Worm (Caenorhabditis elegans): ENCODE measurements around the gene Y43F8B.13.

DNA sequence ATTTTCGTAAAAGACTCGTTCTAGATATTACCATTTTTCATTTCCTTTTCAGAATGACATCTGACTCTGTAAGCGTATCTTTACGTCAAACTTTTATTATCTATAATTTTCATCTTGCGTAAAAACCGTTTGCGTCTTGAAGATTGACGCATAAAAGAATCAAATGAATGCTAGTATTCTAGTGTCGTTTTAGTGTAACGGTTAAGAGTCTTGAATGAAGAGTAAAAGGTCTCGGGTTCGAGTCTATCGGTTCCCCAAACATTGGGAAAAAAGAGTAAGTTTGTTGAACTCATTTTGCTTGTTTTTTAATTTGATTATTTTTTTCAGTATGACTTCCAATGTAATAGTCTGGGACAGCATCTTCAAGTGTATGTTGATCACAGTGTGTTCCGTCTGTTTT, 28.8 kb downstream of the Y43F8B.13 start, which contains the start of gene Y43F8B.17:
- no peak for TF ChIP-seq elt-3 (tag; optimal IDR thresholded peaks at IDR 0.05)
- TF ChIP-seq nhr-76 (tag; optimal IDR thresholded peaks at IDR 0.05): no peak
- no peak for TF ChIP-seq mep-1 (tag; optimal IDR thresholded peaks at IDR 0.05)
- no peak for TF ChIP-seq nhr-28 (tag; optimal IDR thresholded peaks at IDR 0.05)
- TF ChIP-seq unc-39 (tag; optimal IDR thresholded peaks at IDR 0.05): no peak
- TF ChIP-seq sptf-1 (tag; optimal IDR thresholded peaks at IDR 0.05): no peak
- TF ChIP-seq unc-62 (GFP tag; optimal IDR thresholded peaks at IDR 0.05): no peak
- TF ChIP-seq lsy-2 (tag; optimal IDR thresholded peaks at IDR 0.05): no peak
- TF ChIP-seq tbx-8 (GFP tag; optimal IDR thresholded peaks at IDR 0.05): no peak
- no peak for TF ChIP-seq nhr-12 (tag; optimal IDR thresholded peaks at IDR 0.05)
- no peak for TF ChIP-seq snpc-4 (tag; optimal IDR thresholded peaks at IDR 0.05)
- no peak for TF ChIP-seq elt-1 (tag; optimal IDR thresholded peaks at IDR 0.05; ENCODE audit: borderline replicate concordance, insufficient read depth)
- TF ChIP-seq ceh-83 (GFP tag; optimal IDR thresholded peaks at IDR 0.05): no peak
- TF ChIP-seq pha-4 (tag; optimal IDR thresholded peaks at IDR 0.05): no peak

Measured in whole organism, mixed stage, embryonic.